Worm (Caenorhabditis elegans): ENCODE data around the gene srj-24.
A peak's percentile ranks its signal among the peaks of the same experiment; 100 is the strongest.

srj-24 gene

DNA sequence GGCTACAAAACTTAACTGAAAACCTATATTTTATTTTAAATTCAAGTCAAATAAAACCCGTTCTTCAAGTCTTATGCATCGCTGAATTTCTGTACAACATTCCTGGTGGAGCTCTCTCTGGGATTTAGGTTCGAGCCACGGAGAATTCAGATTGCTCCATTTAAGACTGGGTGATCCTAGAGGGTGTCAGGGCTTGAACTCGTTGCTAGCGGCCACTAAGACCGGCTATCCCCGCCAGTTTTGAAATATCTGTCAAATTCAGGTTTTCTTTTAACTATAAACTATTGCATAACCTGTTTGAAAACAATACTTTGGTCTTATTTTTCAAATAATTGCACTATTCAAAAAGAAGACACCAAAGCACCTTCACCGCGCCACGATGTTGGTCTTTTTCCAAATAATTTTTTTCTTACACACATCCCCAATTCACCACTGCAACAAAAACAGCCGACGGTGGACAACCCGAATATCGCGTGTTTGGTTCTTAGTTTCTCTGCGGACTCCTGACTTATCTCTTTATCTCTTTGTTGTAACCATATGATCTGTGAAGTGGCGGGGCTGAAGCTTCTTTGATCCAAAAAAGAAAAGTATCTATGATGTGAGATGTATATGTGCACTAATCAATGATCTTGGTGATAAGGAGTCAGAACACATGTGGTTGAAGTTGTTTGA is 9.7 kb downstream of the srj-24 start:
- TF ChIP-seq ztf-4 (tag; optimal IDR thresholded peaks at IDR 0.05): no peak
- no peak for TF ChIP-seq elt-3 (tag; optimal IDR thresholded peaks at IDR 0.05)
- no peak for TF ChIP-seq nhr-76 (tag; optimal IDR thresholded peaks at IDR 0.05)
- TF ChIP-seq ceh-28 (tag; optimal IDR thresholded peaks at IDR 0.05): no peak
- TF ChIP-seq ama-1 (optimal IDR thresholded peaks at IDR 0.05): peak; percentile 50
- TF ChIP-seq nhr-67 (tag; optimal IDR thresholded peaks at IDR 0.05): no peak
- TF ChIP-seq pqm-1 (tag; optimal IDR thresholded peaks at IDR 0.05): peak; percentile 65
- peak; percentile 77 for TF ChIP-seq elt-2 (tag; optimal IDR thresholded peaks at IDR 0.05)
- TF ChIP-seq pha-4 (tag; optimal IDR thresholded peaks at IDR 0.05): peak; percentile 53
- TF ChIP-seq ceh-16 (tag; optimal IDR thresholded peaks at IDR 0.05): no peak
- TF ChIP-seq fkh-2 (tag; optimal IDR thresholded peaks at IDR 0.05): no peak
- TF ChIP-seq fkh-10 (GFP tag; optimal IDR thresholded peaks at IDR 0.05): no peak
- TF ChIP-seq mdl-1 (tag; optimal IDR thresholded peaks at IDR 0.05): peak; percentile 38
- no peak for TF ChIP-seq egl-27 (tag; optimal IDR thresholded peaks at IDR 0.05)
- TF ChIP-seq snpc-4 (tag; optimal IDR thresholded peaks at IDR 0.05): peak; percentile 5
- peak; percentile 19 for TF ChIP-seq nhr-23 (tag; optimal IDR thresholded peaks at IDR 0.05)
- TF ChIP-seq lin-15B (tag; optimal IDR thresholded peaks at IDR 0.05): no peak
- no peak for TF ChIP-seq daf-12 (tag; optimal IDR thresholded peaks at IDR 0.05)
- TF ChIP-seq nhr-43 (tag; optimal IDR thresholded peaks at IDR 0.05; ENCODE audit: poor library complexity, severe bottlenecking): peak; percentile 57
- TF ChIP-seq elt-1 (tag; optimal IDR thresholded peaks at IDR 0.05): no peak
- TF ChIP-seq nhr-77 (tag; optimal IDR thresholded peaks at IDR 0.05): no peak
- TF ChIP-seq lin-39 (tag; optimal IDR thresholded peaks at IDR 0.05): no peak
- TF ChIP-seq zag-1 (tag; optimal IDR thresholded peaks at IDR 0.05): no peak
- peak; percentile 7 for TF ChIP-seq lsy-12 (tag; optimal IDR thresholded peaks at IDR 0.05)
- TF ChIP-seq nhr-25 (tag; optimal IDR thresholded peaks at IDR 0.05): peak; percentile 46
- no peak for TF ChIP-seq mml-1 (tag; optimal IDR thresholded peaks at IDR 0.05)
- TF ChIP-seq nfya-1 (tag; optimal IDR thresholded peaks at IDR 0.05; ENCODE audit: insufficient read depth): peak; percentile 49
- no peak for TF ChIP-seq jun-1 (tag; optimal IDR thresholded peaks at IDR 0.05)
- TF ChIP-seq egl-5 (tag; optimal IDR thresholded peaks at IDR 0.05): peak; percentile 31

- TF ChIP-seq nhr-67 (tag; optimal IDR thresholded peaks at IDR 0.05) (no peak), ceh-82 (tag; optimal IDR thresholded peaks at IDR 0.05) (no peak), ztf-4 (tag; optimal IDR thresholded peaks at IDR 0.05) (no peak), mml-1 (tag; optimal IDR thresholded peaks at IDR 0.05) (no peak), pqm-1 (tag; optimal IDR thresholded peaks at IDR 0.05) (peak; percentile 65), unc-62 (GFP tag; optimal IDR thresholded peaks at IDR 0.05) (no peak), daf-12 (tag; optimal IDR thresholded peaks at IDR 0.05) (no peak), elt-3 (tag; optimal IDR thresholded peaks at IDR 0.05) (no peak), unc-39 (tag; optimal IDR thresholded peaks at IDR 0.05) (no peak), nhr-77 (tag; optimal IDR thresholded peaks at IDR 0.05) (no peak), ZK546.5 (tag; optimal IDR thresholded peaks at IDR 0.05) (no peak), pha-4 (tag; optimal IDR thresholded peaks at IDR 0.05) (peak; percentile 79), fkh-2 (tag; optimal IDR thresholded peaks at IDR 0.05) (no peak), fos-1 (tag; optimal IDR thresholded peaks at IDR 0.05) (peak; percentile 15), zag-1 (tag; optimal IDR thresholded peaks at IDR 0.05) (no peak), elt-1 (tag; optimal IDR thresholded peaks at IDR 0.05) (no peak), ztf-11 (tag; optimal IDR thresholded peaks at IDR 0.05) (no peak), nhr-28 (tag; optimal IDR thresholded peaks at IDR 0.05) (no peak), aly-2 (tag; optimal IDR thresholded peaks at IDR 0.05) (no peak), ceh-28 (tag; optimal IDR thresholded peaks at IDR 0.05) (peak; percentile 67), skn-1 (tag; optimal IDR thresholded peaks at IDR 0.05) (no peak), snpc-4 (tag; optimal IDR thresholded peaks at IDR 0.05) (no peak), ceh-16 (tag; optimal IDR thresholded peaks at IDR 0.05) (no peak), nhr-43 (tag; optimal IDR thresholded peaks at IDR 0.05; ENCODE audit: poor library complexity, severe bottlenecking) (peak; percentile 73), elt-2 (tag; optimal IDR thresholded peaks at IDR 0.05) (peak; percentile 83), nhr-25 (tag; optimal IDR thresholded peaks at IDR 0.05) (peak; percentile 2), tbx-2 (tag; optimal IDR thresholded peaks at IDR 0.05) (peak; percentile 8), hmg-11 (tag; optimal IDR thresholded peaks at IDR 0.05) (no peak), jun-1 (tag; optimal IDR thresholded peaks at IDR 0.05) (peak; percentile 43), lsy-12 (tag; optimal IDR thresholded peaks at IDR 0.05) (peak; percentile 42), fkh-10 (GFP tag; optimal IDR thresholded peaks at IDR 0.05) (no peak), nhr-11 (tag; optimal IDR thresholded peaks at IDR 0.05) (no peak), nhr-76 (tag; optimal IDR thresholded peaks at IDR 0.05) (no peak), egl-5 (tag; optimal IDR thresholded peaks at IDR 0.05) (no peak), mdl-1 (tag; optimal IDR thresholded peaks at IDR 0.05) (no peak), nhr-23 (tag; optimal IDR thresholded peaks at IDR 0.05) (peak; percentile 71), sea-2 (GFP tag; optimal IDR thresholded peaks at IDR 0.05) (no peak), ceh-9 (tag; optimal IDR thresholded peaks at IDR 0.05) (no peak), lin-15B (tag; optimal IDR thresholded peaks at IDR 0.05) (peak; percentile 28), egl-27 (tag; optimal IDR thresholded peaks at IDR 0.05) (no peak), ama-1 (optimal IDR thresholded peaks at IDR 0.05) (peak; percentile 92), nfya-1 (tag; optimal IDR thresholded peaks at IDR 0.05; ENCODE audit: insufficient read depth) (peak; percentile 68), eor-1 (tag; optimal IDR thresholded peaks at IDR 0.05) (no peak)
Observed at ce11 chrV:727484-728351, 11.0 kb downstream of the srj-24 start, which contains the start of the genes icl-1 and srh-2. Gene icl-1 (minus strand): TSS chrV:728004. Gene srh-2 (plus strand): TSS chrV:728301.

Data from whole organism, L3 larva.